Fruit fly (Drosophila melanogaster) whole organism, embryonic: ENCODE measurements around the gene Tnpo-SR.

Experiments
- Ada2b ChIP-seq: fragments of 200-800 bp; sonication (Bioruptor generic); IDR thresholded peaks from 2 replicates; pipeline ENCODE4 v1.3.6; 2022; ENCODE audit warnings: missing biosample characterization, missing genetic modification characterization
- Adf1 ChIP-seq: fragments of 200-800 bp; sonication (Bioruptor generic); IDR thresholded peaks from 2 replicates; pipeline ENCODE4 v1.3.6; 2022; ENCODE audit warnings: missing biosample characterization, missing genetic modification characterization
- Atf3 ChIP-seq: fragments of 200-800 bp; sonication (Bioruptor generic); optimal IDR thresholded peaks from 3 replicates; lab custom pipeline; 2016; ENCODE audit warnings: missing biosample characterization, missing genetic modification characterization
- CG1024 ChIP-seq: fragments of 200-800 bp; sonication (Bioruptor generic); IDR thresholded peaks from 2 replicates; pipeline ENCODE4 v1.3.6; 2022; ENCODE audit warnings: missing biosample characterization, missing genetic modification characterization
- CG10462 ChIP-seq: fragments of 200-800 bp; sonication (Bioruptor generic); optimal IDR thresholded peaks from 2 replicates; lab custom pipeline; 2016; ENCODE audit warnings: missing biosample characterization, missing genetic modification characterization
- CG12071 ChIP-seq: fragments of 200-800 bp; sonication (Bioruptor generic); optimal IDR thresholded peaks from 3 replicates; lab custom pipeline; 2018; ENCODE audit warnings: missing biosample characterization, mild to moderate bottlenecking, missing genetic modification characterization
- CG12104 ChIP-seq: fragments of 200-800 bp; sonication (Bioruptor generic); optimal IDR thresholded peaks from 3 replicates; lab custom pipeline; 2016; ENCODE audit warnings: missing biosample characterization, missing genetic modification characterization
- CG12236 ChIP-seq: fragments of 200-800 bp; sonication (Bioruptor generic); optimal IDR thresholded peaks from 2 replicates; lab custom pipeline; 2016; ENCODE audit warnings: missing biosample characterization, missing genetic modification characterization
- CG15269 ChIP-seq: fragments of 200-800 bp; sonication (Bioruptor generic); optimal IDR thresholded peaks from 2 replicates; lab custom pipeline; 2018; ENCODE audit warnings: missing biosample characterization, mild to moderate bottlenecking, missing genetic modification characterization, moderate library complexity
- CG15601 ChIP-seq: fragments of 200-800 bp; sonication (Bioruptor generic); optimal IDR thresholded peaks from 3 replicates; lab custom pipeline; 2019; ENCODE audit warnings: missing biosample characterization, mild to moderate bottlenecking, missing genetic modification characterization, moderate library complexity
- CG1602 ChIP-seq: fragments of 200-800 bp; sonication (Bioruptor generic); optimal IDR thresholded peaks from 3 replicates; lab custom pipeline; 2016; ENCODE audit warnings: missing biosample characterization, missing genetic modification characterization
- CG17359 ChIP-seq: fragments of 200-800 bp; sonication (Bioruptor generic); optimal IDR thresholded peaks from 3 replicates; lab custom pipeline; 2018; ENCODE audit warnings: missing biosample characterization, mild to moderate bottlenecking, missing genetic modification characterization, moderate library complexity
- CG1832 ChIP-seq: fragments of 200-800 bp; sonication (Bioruptor generic); optimal IDR thresholded peaks from 2 replicates; lab custom pipeline; 2017; ENCODE audit warnings: missing biosample characterization, mild to moderate bottlenecking, missing genetic modification characterization, inconsistent platforms
- CG2129 ChIP-seq: fragments of 200-800 bp; sonication (Bioruptor generic); IDR thresholded peaks from 2 replicates; pipeline ENCODE4 v1.3.6; 2022; ENCODE audit warnings: missing biosample characterization, missing genetic modification characterization; ENCODE audit not compliant: partially characterized antibody
- CG33213 ChIP-seq: fragments of 200-800 bp; sonication (Bioruptor generic); optimal IDR thresholded peaks from 3 replicates; lab custom pipeline; 2016; ENCODE audit warnings: missing biosample characterization, missing genetic modification characterization
- CG3847 ChIP-seq: fragments of 200-800 bp; sonication (Bioruptor generic); IDR thresholded peaks from 2 replicates; pipeline ENCODE4 v1.3.6; 2022; ENCODE audit warnings: missing biosample characterization, missing genetic modification characterization
- CG4617 ChIP-seq: fragments of 200-800 bp; sonication (Bioruptor generic); optimal IDR thresholded peaks from 3 replicates; lab custom pipeline; 2016; ENCODE audit warnings: missing biosample characterization, missing genetic modification characterization, borderline replicate concordance
- CG5245 ChIP-seq: fragments of 200-800 bp; sonication (Bioruptor generic); optimal IDR thresholded peaks from 3 replicates; lab custom pipeline; 2016; ENCODE audit warnings: missing biosample characterization, missing genetic modification characterization
- CG6175 ChIP-seq: fragments of 200-800 bp; sonication (Bioruptor generic); IDR thresholded peaks from 3 replicates; pipeline ENCODE4 v1.3.6; 2022; ENCODE audit warnings: missing biosample characterization, missing genetic modification characterization
- CG6683 ChIP-seq: fragments of 200-800 bp; sonication (Bioruptor generic); optimal IDR thresholded peaks from 2 replicates; lab custom pipeline; 2017; ENCODE audit warnings: missing biosample characterization, mild to moderate bottlenecking, missing genetic modification characterization, missing genetic modification reagents
- CG7556 ChIP-seq: fragments of 200-800 bp; sonication (Bioruptor generic); optimal IDR thresholded peaks from 2 replicates; lab custom pipeline; 2017; ENCODE audit warnings: missing biosample characterization, mild to moderate bottlenecking, missing genetic modification characterization
- CG7928 ChIP-seq: fragments of 200-800 bp; sonication (Bioruptor generic); optimal IDR thresholded peaks from 2 replicates; lab custom pipeline; 2017; ENCODE audit warnings: missing biosample characterization, mild to moderate bottlenecking, missing genetic modification characterization
- CG7963 ChIP-seq: fragments of 200-800 bp; sonication (Bioruptor generic); IDR thresholded peaks from 3 replicates; pipeline ENCODE4 v1.3.6; 2022; ENCODE audit warnings: missing biosample characterization, missing genetic modification characterization; ENCODE audit not compliant: partially characterized antibody
- CG8359 ChIP-seq: fragments of 200-800 bp; sonication (Bioruptor generic); optimal IDR thresholded peaks from 2 replicates; lab custom pipeline; 2017; ENCODE audit warnings: missing biosample characterization, mild to moderate bottlenecking, missing genetic modification characterization, borderline replicate concordance
- CG8944 ChIP-seq: fragments of 200-800 bp; sonication (Bioruptor generic); optimal IDR thresholded peaks from 3 replicates; lab custom pipeline; 2016; ENCODE audit warnings: missing biosample characterization, missing genetic modification characterization
- CTCF ChIP-seq: fragments of 200-800 bp; sonication (Bioruptor generic); optimal IDR thresholded peaks from 2 replicates; lab custom pipeline; 2017; ENCODE audit warnings: missing biosample characterization, mild to moderate bottlenecking, missing genetic modification characterization, moderate library complexity
- D ChIP-seq, 2 experiments: fragments of 200-800 bp in 1 of 2; fragments of >200 bp in 1 of 2; sonication (Bioruptor generic) in 1 of 2; optimal IDR thresholded peaks; 2 replicates in 1 of 2; 3 replicates in 1 of 2; lab custom pipeline; 2017; ENCODE audit warnings: mild to moderate bottlenecking in 1 of 2, missing biosample characterization in 1 of 2, missing genetic modification characterization in 1 of 2, missing genetic modification reagents in 1 of 2
- Doc2 ChIP-seq: fragments of 200-800 bp; sonication (Bioruptor generic); IDR thresholded peaks from 2 replicates; pipeline ENCODE4 v1.3.6; 2022; ENCODE audit warnings: missing biosample characterization, missing genetic modification characterization
- Eip74EF ChIP-seq, 2 experiments: fragments of 200-800 bp in 1 of 2; fragments of >200 bp in 1 of 2; sonication (Bioruptor generic) in 1 of 2; optimal IDR thresholded peaks; 2 replicates each; lab custom pipeline; 2017 to 2019; ENCODE audit warnings: missing biosample characterization in 2 of 2, missing genetic modification characterization in 2 of 2, mild to moderate bottlenecking in 1 of 2, moderate library complexity in 1 of 2
- Ets97D ChIP-seq: fragments of 200-800 bp; sonication (Bioruptor generic); optimal IDR thresholded peaks from 3 replicates; lab custom pipeline; 2016; ENCODE audit warnings: missing biosample characterization, missing genetic modification characterization
- HmgZ ChIP-seq: fragments of 200-800 bp; sonication (Bioruptor generic); optimal IDR thresholded peaks from 2 replicates; lab custom pipeline; 2018; ENCODE audit warnings: missing biosample characterization, mild to moderate bottlenecking, missing genetic modification characterization
- Lhr ChIP-seq: fragments of 200-800 bp; sonication (Bioruptor generic); optimal IDR thresholded peaks from 3 replicates; lab custom pipeline; 2017; ENCODE audit warnings: mild to moderate bottlenecking, missing biosample characterization, missing genetic modification reagents, missing genetic modification characterization
- Meics ChIP-seq: fragments of 200-800 bp; sonication (Bioruptor generic); optimal IDR thresholded peaks from 2 replicates; lab custom pipeline; 2017; ENCODE audit warnings: missing biosample characterization, mild to moderate bottlenecking, missing genetic modification characterization
- Myb ChIP-seq: fragments of 200-800 bp; sonication (Bioruptor generic); optimal IDR thresholded peaks from 2 replicates; lab custom pipeline; 2016; ENCODE audit warnings: missing biosample characterization, missing genetic modification characterization
- Nf-YA ChIP-seq: fragments of 200-800 bp; sonication (Bioruptor generic); IDR thresholded peaks from 2 replicates; pipeline ENCODE4 v1.3.6; 2022; ENCODE audit warnings: missing biosample characterization, missing genetic modification characterization
- Pdp1 ChIP-seq, 2 experiments: fragments of 200-800 bp; sonication (Bioruptor generic); optimal IDR thresholded peaks; 3 replicates each; lab custom pipeline; 2016; ENCODE audit warnings: missing biosample characterization in 2 of 2, missing genetic modification characterization in 2 of 2, mild to moderate bottlenecking in 1 of 2, moderate library complexity in 1 of 2
- Ptx1 ChIP-seq: fragments of 200-800 bp; sonication (Bioruptor generic); IDR thresholded peaks from 2 replicates; pipeline ENCODE4 v1.3.6; 2022; ENCODE audit warnings: missing biosample characterization, missing genetic modification characterization
- emc ChIP-seq: fragments of 200-800 bp; sonication (Bioruptor generic); optimal IDR thresholded peaks from 2 replicates; lab custom pipeline; 2016; ENCODE audit warnings: missing biosample characterization, missing genetic modification characterization
- gce ChIP-seq: fragments of 200-800 bp; sonication (Bioruptor generic); IDR thresholded peaks from 3 replicates; pipeline ENCODE4 v1.3.6; 2022; ENCODE audit warnings: missing biosample characterization, missing genetic modification characterization
- gcm2 ChIP-seq: fragments of 200-800 bp; sonication (Bioruptor generic); optimal IDR thresholded peaks from 2 replicates; lab custom pipeline; 2016; ENCODE audit warnings: missing biosample characterization, missing genetic modification characterization
- lbe ChIP-seq: fragments of 200-800 bp; sonication (Bioruptor generic); optimal IDR thresholded peaks from 2 replicates; lab custom pipeline; 2016; ENCODE audit warnings: missing biosample characterization, mild to moderate bottlenecking, missing genetic modification characterization
- run ChIP-seq: fragments of 200-800 bp; sonication (Bioruptor generic); optimal IDR thresholded peaks from 3 replicates; lab custom pipeline; 2018; ENCODE audit warnings: missing biosample characterization, mild to moderate bottlenecking, missing genetic modification characterization
- sd ChIP-seq: fragments of 200-800 bp; sonication (Bioruptor generic); optimal IDR thresholded peaks from 3 replicates; lab custom pipeline; 2018; ENCODE audit warnings: missing biosample characterization, mild to moderate bottlenecking, missing genetic modification characterization, moderate library complexity
- slou ChIP-seq: fragments of 200-800 bp; sonication (Bioruptor generic); optimal IDR thresholded peaks from 3 replicates; lab custom pipeline; 2016; ENCODE audit warnings: missing biosample characterization, missing genetic modification characterization
- sob ChIP-seq: fragments of 200-800 bp; sonication (Bioruptor generic); IDR thresholded peaks from 2 replicates; pipeline ENCODE4 v1.3.6; 2022; ENCODE audit warnings: missing biosample characterization, missing genetic modification characterization
- ssp ChIP-seq: fragments of 200-800 bp; sonication (Bioruptor generic); IDR thresholded peaks from 2 replicates; pipeline ENCODE4 v1.3.6; 2022; ENCODE audit warnings: missing biosample characterization, missing genetic modification characterization
- stwl ChIP-seq: fragments of 200-800 bp; sonication (Bioruptor generic); optimal IDR thresholded peaks from 3 replicates; lab custom pipeline; 2018; ENCODE audit warnings: missing biosample characterization, mild to moderate bottlenecking, missing genetic modification characterization, moderate library complexity
- sug ChIP-seq: fragments of 200-800 bp; optimal IDR thresholded peaks from 2 replicates; lab custom pipeline; 2019; ENCODE audit warnings: missing biosample characterization, mild to moderate bottlenecking, missing genetic modification characterization, moderate library complexity
- toy ChIP-seq: fragments of 200-800 bp; sonication (Bioruptor generic); IDR thresholded peaks from 2 replicates; pipeline ENCODE4 v1.3.6; 2022; ENCODE audit warnings: missing biosample characterization, missing genetic modification characterization
- unc-4 ChIP-seq: fragments of 200-800 bp; sonication (Bioruptor generic); IDR thresholded peaks from 2 replicates; pipeline ENCODE4 v1.3.6; 2022; ENCODE audit warnings: missing biosample characterization, missing genetic modification characterization; ENCODE audit not compliant: partially characterized antibody

The Tnpo-SR gene

DNA sequence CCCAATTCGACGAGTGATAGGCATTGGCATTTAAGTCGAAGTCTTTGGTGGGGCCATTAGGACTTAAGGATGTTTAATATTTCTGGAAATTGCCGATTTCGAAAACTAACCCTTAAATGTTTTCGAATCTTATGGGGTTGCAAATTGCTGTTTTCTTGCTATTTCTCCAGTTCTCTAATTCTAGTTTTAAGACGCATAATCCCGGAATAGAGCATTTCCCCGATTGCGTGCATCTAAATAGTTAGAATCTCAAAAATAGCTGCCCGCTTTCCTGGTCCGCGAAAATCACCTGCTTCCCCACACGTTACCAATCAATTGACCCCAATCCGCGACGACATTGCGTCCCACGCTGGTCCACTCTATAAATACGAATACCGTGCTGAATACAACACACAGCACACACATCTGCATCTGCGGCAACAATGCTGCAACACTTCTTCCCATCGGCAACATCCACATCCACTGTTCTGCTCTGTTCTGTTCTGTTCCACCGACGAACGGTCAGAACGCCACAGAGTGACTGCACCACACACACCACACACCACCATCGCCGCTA is 7.7 kb upstream of the Tnpo-SR start, which contains the start of gene Bacc (continued):
- peak; percentile 28 for TF ChIP-seq sd (tag; lab: Kevin White, UChicago)
- TF ChIP-seq CG5245 (GFP tag; lab: Kevin White, UChicago): peak; percentile 74
- no peak for TF ChIP-seq gce (GFP tag; lab: Robert Waterston, UW)
- peak; percentile 46 for TF ChIP-seq Atf3 (GFP tag; lab: Kevin White, UChicago)
- TF ChIP-seq CG7928: peak; percentile 16
- no peak for TF ChIP-seq stwl (tag; lab: Kevin White, UChicago)
- TF ChIP-seq CG1832: no peak
- no peak for TF ChIP-seq Ets97D
- TF ChIP-seq CG1024 (GFP tag; lab: Robert Waterston, UW): no peak
- TF ChIP-seq Pdp1 (GFP tag; optimal IDR thresholded peaks at IDR 0.05; lab: Kevin White, UChicago): peak; percentile 73 to 87
- TF ChIP-seq D (optimal IDR thresholded peaks at IDR 0.05; lab: Kevin White, UChicago): no peak
- peak; percentile 90 for TF ChIP-seq D (GFP tag; optimal IDR thresholded peaks at IDR 0.05; lab: Kevin White, UChicago)
- peak; percentile 67 for TF ChIP-seq CG1602 (GFP tag; lab: Kevin White, UChicago)
- peak; percentile 77 for TF ChIP-seq gcm2 (GFP tag; lab: Kevin White, UChicago)
- TF ChIP-seq CG33213: peak; percentile 55
- peak; percentile 76 for TF ChIP-seq CG15601 (tag; lab: Kevin White, UChicago)
- TF ChIP-seq CG7963 (GFP tag; lab: Robert Waterston, UW): no peak
- TF ChIP-seq ssp (GFP tag; lab: Robert Waterston, UW): no peak
- TF ChIP-seq Meics: peak; percentile 94
- peak; percentile 86 for TF ChIP-seq CG17359 (tag; lab: Kevin White, UChicago)
- TF ChIP-seq emc (GFP tag; lab: Kevin White, UChicago): peak; percentile 73
- no peak for TF ChIP-seq CG2129 (GFP tag; lab: Robert Waterston, UW)
- peak; percentile 75 for TF ChIP-seq CG8944
- TF ChIP-seq Myb (GFP tag; lab: Kevin White, UChicago): peak; percentile 83
- TF ChIP-seq CG12236 (GFP tag; lab: Kevin White, UChicago): peak; percentile 81
- peak; percentile 89 for TF ChIP-seq lbe (GFP tag; lab: Kevin White, UChicago)
- peak; percentile 92 for TF ChIP-seq CG15269 (tag; lab: Kevin White, UChicago)
- TF ChIP-seq Ada2b: no peak
- TF ChIP-seq Adf1 (GFP tag; lab: Robert Waterston, UW): no peak
- no peak for TF ChIP-seq unc-4 (GFP tag; lab: Robert Waterston, UW)
- no peak for TF ChIP-seq Ptx1
- peak; percentile 95 for TF ChIP-seq CG7556 (GFP tag; lab: Kevin White, UChicago)
- no peak for TF ChIP-seq Doc2 (GFP tag; lab: Robert Waterston, UW)
- TF ChIP-seq CG6175 (GFP tag; lab: Robert Waterston, UW): no peak
- TF ChIP-seq CG3847 (GFP tag; lab: Robert Waterston, UW): no peak
- no peak for TF ChIP-seq Nf-YA (GFP tag; lab: Robert Waterston, UW)
- TF ChIP-seq HmgZ (tag; lab: Kevin White, UChicago): peak; percentile 62
- peak; percentile 72 for TF ChIP-seq slou (GFP tag; lab: Kevin White, UChicago)
- TF ChIP-seq sug (tag; lab: Kevin White, UChicago): peak; percentile 78
- TF ChIP-seq CG8359 (GFP tag; lab: Kevin White, UChicago): peak; percentile 65
- peak; percentile 37 for TF ChIP-seq CTCF (GFP tag; lab: Kevin White, UChicago)
- no peak for TF ChIP-seq sob (GFP tag; lab: Robert Waterston, UW)
- TF ChIP-seq CG12071 (GFP tag; lab: Kevin White, UChicago): peak; percentile 66
- TF ChIP-seq toy: no peak
- peak; percentile 79 for TF ChIP-seq CG6683 (GFP tag; lab: Kevin White, UChicago)
- peak; percentile 70 for TF ChIP-seq run (tag; lab: Kevin White, UChicago)
- TF ChIP-seq Eip74EF (GFP tag; optimal IDR thresholded peaks at IDR 0.05; lab: Kevin White, UChicago): no peak
- TF ChIP-seq CG12104 (GFP tag; lab: Kevin White, UChicago): peak; percentile 89
- peak; percentile 62 for TF ChIP-seq Lhr (GFP tag; lab: Kevin White, UChicago)
- TF ChIP-seq CG4617 (GFP tag; lab: Kevin White, UChicago): peak; percentile 67
- peak; percentile 79 for TF ChIP-seq CG10462
